Fruit fly (Drosophila melanogaster) whole organism, adult: Measurements from ENCODE around the gene Pex10.

Experiments
- Hr96 ChIP-seq: fragments of 200-800 bp; sonication (Bioruptor generic); optimal IDR thresholded peaks from 2 replicates; lab custom pipeline; 2016; ENCODE audit warnings: missing biosample characterization, missing genetic modification characterization
- cnc ChIP-seq, 2 experiments: fragments of >200 bp; optimal IDR thresholded peaks; 2 replicates each; lab custom pipeline; 2017
- kay ChIP-seq: fragments of 200-800 bp; sonication (Bioruptor generic); peaks from one replicate; lab custom pipeline; 2016; ENCODE audit warnings: missing biosample characterization, missing genetic modification characterization, borderline replicate concordance

dm6 chr3L:1547117-1547507, 10.9 kb upstream of the Pex10 start:
- TF ChIP-seq kay (GFP tag; lab: Kevin White, UChicago) (no peak), Hr96 (no peak), cnc (optimal IDR thresholded peaks at IDR 0.05; lab: Kevin White, UChicago) (no peak)
